Fruit fly (Drosophila melanogaster) whole organism, wandering third instar larva: Measurements from ENCODE around the gene CG8292.

Experiments
- Abd-B ChIP-seq: fragments of >200 bp; optimal IDR thresholded peaks from 2 replicates; lab custom pipeline; 2017; ENCODE audit warnings: missing biosample characterization, missing genetic modification characterization
- CG32264 ChIP-seq: fragments of 200-800 bp; sonication (Bioruptor generic); optimal IDR thresholded peaks from 2 replicates; lab custom pipeline; 2016; ENCODE audit warnings: missing biosample characterization, missing genetic modification characterization
- CG9705 ChIP-seq: fragments of 200-800 bp; sonication (Bioruptor generic); optimal IDR thresholded peaks from 2 replicates; lab custom pipeline; 2018; ENCODE audit warnings: missing biosample characterization, mild to moderate bottlenecking, missing genetic modification characterization
- CrebA ChIP-seq: fragments of 200-800 bp; sonication (Bioruptor generic); optimal IDR thresholded peaks from 2 replicates; lab custom pipeline; 2016; ENCODE audit warnings: missing biosample characterization, mild to moderate bottlenecking, missing genetic modification characterization, borderline replicate concordance
- Dfd ChIP-seq: fragments of >200 bp; optimal IDR thresholded peaks from 2 replicates; lab custom pipeline; 2017; ENCODE audit warnings: missing biosample characterization, missing genetic modification characterization
- Dif ChIP-seq: fragments of 200-275, 200-300 bp; sonication (Bioruptor generic); optimal IDR thresholded peaks from 2 replicates; lab custom pipeline; 2018; ENCODE audit warnings: missing biosample characterization, missing genetic modification characterization; ENCODE audit not compliant: partially characterized antibody
- GATAd ChIP-seq: sonication (Bioruptor generic); optimal IDR thresholded peaks from 2 replicates; lab custom pipeline; 2016; ENCODE audit warnings: missing biosample characterization, missing genetic modification characterization
- HLH106 ChIP-seq: fragments of 200-800 bp; optimal IDR thresholded peaks from 3 replicates; lab custom pipeline; 2019; ENCODE audit warnings: missing biosample characterization, mild to moderate bottlenecking, missing genetic modification characterization, moderate library complexity
- Hnf4 ChIP-seq: fragments of 200-800 bp; sonication (Bioruptor generic); optimal IDR thresholded peaks from 2 replicates; lab custom pipeline; 2016; ENCODE audit warnings: missing biosample characterization, mild to moderate bottlenecking, missing genetic modification characterization
- Hr78 ChIP-seq: fragments of >200 bp; optimal IDR thresholded peaks from 2 replicates; lab custom pipeline; 2017; ENCODE audit warnings: missing biosample characterization, missing genetic modification characterization
- Hr83 ChIP-seq: fragments of 200-300 bp; sonication (Bioruptor generic); optimal IDR thresholded peaks from 2 replicates; lab custom pipeline; 2016; ENCODE audit warnings: missing biosample characterization, mild to moderate bottlenecking, missing genetic modification characterization, moderate library complexity; ENCODE audit not compliant: poor library complexity, severe bottlenecking
- Jra ChIP-seq: sonication (Bioruptor generic); optimal IDR thresholded peaks from 2 replicates; lab custom pipeline; 2016; ENCODE audit warnings: missing biosample characterization, missing genetic modification characterization
- Mio ChIP-seq: sonication (Bioruptor generic); optimal IDR thresholded peaks from 2 replicates; lab custom pipeline; 2016; ENCODE audit warnings: missing biosample characterization, missing genetic modification characterization
- Myc ChIP-seq: fragments of >200 bp; optimal IDR thresholded peaks from 2 replicates; lab custom pipeline; 2017
- N ChIP-seq: fragments of >200 bp; optimal IDR thresholded peaks from 2 replicates; lab custom pipeline; 2018; ENCODE audit warnings: missing biosample characterization, missing external identifiers, missing genetic modification characterization
- OdsH ChIP-seq: fragments of 200-800 bp; sonication (Bioruptor generic); optimal IDR thresholded peaks from 2 replicates; lab custom pipeline; 2016; ENCODE audit warnings: missing biosample characterization, mild to moderate bottlenecking, missing genetic modification characterization
- Rel ChIP-seq, 2 experiments: fragments of 200-800 bp; sonication (Bioruptor generic) in 1 of 2; optimal IDR thresholded peaks; 2 replicates in 1 of 2; 3 replicates in 1 of 2; lab custom pipeline; 2016 to 2019; ENCODE audit warnings: mild to moderate bottlenecking in 2 of 2, missing biosample characterization in 2 of 2, missing genetic modification characterization in 2 of 2, moderate library complexity in 1 of 2
- Sp1 ChIP-seq: fragments of 200-800 bp; sonication (Bioruptor generic); optimal IDR thresholded peaks from 3 replicates; lab custom pipeline; 2019; ENCODE audit warnings: missing biosample characterization, mild to moderate bottlenecking, missing genetic modification characterization, moderate library complexity
- Vsx2 ChIP-seq: fragments of 200-300, 225-300 bp; sonication (Bioruptor generic); optimal IDR thresholded peaks from 2 replicates; lab custom pipeline; 2018; ENCODE audit warnings: missing biosample characterization, missing genetic modification characterization; ENCODE audit not compliant: partially characterized antibody
- br ChIP-seq: fragments of 200-800 bp; sonication (Bioruptor generic); optimal IDR thresholded peaks from 2 replicates; lab custom pipeline; 2016; ENCODE audit warnings: missing biosample characterization, missing genetic modification characterization
- brk ChIP-seq: fragments of 200-800 bp; sonication (Bioruptor generic); optimal IDR thresholded peaks from 2 replicates; lab custom pipeline; 2016; ENCODE audit warnings: missing biosample characterization, mild to moderate bottlenecking, missing genetic modification characterization
- dl ChIP-seq, 2 experiments: fragments of 175-275, 200-275 bp in 1 of 2; fragments of 200-275 bp in 1 of 2; sonication (Bioruptor generic); optimal IDR thresholded peaks; lab custom pipeline; 2018; ENCODE audit warnings: mild to moderate bottlenecking in 2 of 2, missing biosample characterization in 2 of 2, missing genetic modification characterization in 2 of 2, moderate library complexity in 2 of 2; ENCODE audit not compliant: partially characterized antibody in 2 of 2, insufficient read depth in 1 of 2
- dmrt93B ChIP-seq: fragments of 200-800 bp; sonication (Bioruptor generic); optimal IDR thresholded peaks from 2 replicates; lab custom pipeline; 2018; ENCODE audit warnings: missing biosample characterization, mild to moderate bottlenecking, missing genetic modification characterization
- dsf ChIP-seq: sonication (Bioruptor generic); optimal IDR thresholded peaks from 2 replicates; lab custom pipeline; 2016; ENCODE audit warnings: missing biosample characterization, missing genetic modification characterization, borderline replicate concordance
- ey ChIP-seq: fragments of 200-800 bp; sonication (Bioruptor generic); optimal IDR thresholded peaks from 2 replicates; lab custom pipeline; 2016; ENCODE audit warnings: missing biosample characterization, missing genetic modification characterization
- foxo ChIP-seq, 2 experiments: fragments of 200-800 bp; sonication (Bioruptor generic); optimal IDR thresholded peaks; 2 replicates in 1 of 2; 3 replicates in 1 of 2; lab custom pipeline; 2016 to 2017; ENCODE audit warnings: missing biosample characterization in 2 of 2, missing genetic modification characterization in 2 of 2
- fru ChIP-seq: fragments of 200-800 bp; sonication (Bioruptor generic); optimal IDR thresholded peaks from 3 replicates; lab custom pipeline; 2016; ENCODE audit warnings: missing biosample characterization, mild to moderate bottlenecking, missing genetic modification characterization
- h ChIP-seq: fragments of 200-800 bp; sonication (Bioruptor generic); optimal IDR thresholded peaks from 3 replicates; lab custom pipeline; 2016; ENCODE audit warnings: missing biosample characterization, mild to moderate bottlenecking, missing genetic modification characterization
- jim ChIP-seq: fragments of 175-275, 200-325 bp; sonication (Bioruptor generic); optimal IDR thresholded peaks from 2 replicates; lab custom pipeline; 2016; ENCODE audit warnings: missing biosample characterization, mild to moderate bottlenecking, missing genetic modification characterization
- lola ChIP-seq: fragments of >200 bp; optimal IDR thresholded peaks from 2 replicates; lab custom pipeline; 2017; ENCODE audit warnings: missing biosample characterization, missing genetic modification characterization
- pan ChIP-seq: fragments of >200 bp; optimal IDR thresholded peaks from 2 replicates; lab custom pipeline; 2017
- psq ChIP-seq: fragments of 200-800 bp; sonication (Bioruptor generic); optimal IDR thresholded peaks from 3 replicates; lab custom pipeline; 2017; ENCODE audit warnings: missing biosample characterization, mild to moderate bottlenecking, missing genetic modification characterization, moderate library complexity
- rgr ChIP-seq: fragments of 200-800 bp; sonication (Bioruptor generic); optimal IDR thresholded peaks from 3 replicates; lab custom pipeline; 2016; ENCODE audit warnings: missing biosample characterization, mild to moderate bottlenecking, missing genetic modification characterization
- sage ChIP-seq: fragments of 200-800 bp; sonication (Bioruptor generic); optimal IDR thresholded peaks from 2 replicates; lab custom pipeline; 2016; ENCODE audit warnings: missing biosample characterization, mild to moderate bottlenecking, missing genetic modification characterization
- sv ChIP-seq: fragments of 200-800 bp; sonication (Bioruptor generic); optimal IDR thresholded peaks from 3 replicates; lab custom pipeline; 2016; ENCODE audit warnings: missing biosample characterization, missing genetic modification characterization
- tai ChIP-seq: sonication (Bioruptor generic); optimal IDR thresholded peaks from 2 replicates; lab custom pipeline; 2016; ENCODE audit warnings: missing biosample characterization, missing genetic modification characterization
- usp ChIP-seq: fragments of >200 bp; optimal IDR thresholded peaks from 2 replicates; lab custom pipeline; 2017; ENCODE audit warnings: missing biosample characterization, missing genetic modification characterization
- woc ChIP-seq: sonication (Bioruptor generic); optimal IDR thresholded peaks from 2 replicates; lab custom pipeline; 2016; ENCODE audit warnings: missing biosample characterization, mild to moderate bottlenecking, missing genetic modification characterization

The CG8292 gene

dm6 chr2L:8212666-8213270 is 5.0 kb downstream of the CG8292 start, which contains the start of the genes CG8372 and CG8360 (continued):
- TF ChIP-seq Hr78 (GFP tag; lab: Kevin White, UChicago) (no peak), psq (GFP tag; lab: Kevin White, UChicago) (peak; percentile 98), woc (GFP tag; lab: Kevin White, UChicago) (peak; percentile 99), OdsH (GFP tag; lab: Kevin White, UChicago) (peak; percentile 100), Sp1 (GFP tag; lab: Kevin White, UChicago) (peak; percentile 99), Abd-B (GFP tag; lab: Kevin White, UChicago) (no peak), fru (GFP tag; lab: Kevin White, UChicago) (peak; percentile 99), sage (GFP tag; lab: Kevin White, UChicago) (peak; percentile 99), brk (GFP tag; lab: Kevin White, UChicago) (peak; percentile 99), Dif (GFP tag; lab: Kevin White, UChicago) (no peak), dsf (GFP tag; lab: Kevin White, UChicago) (peak; percentile 97), CG9705 (peak; percentile 99)

DNA sequence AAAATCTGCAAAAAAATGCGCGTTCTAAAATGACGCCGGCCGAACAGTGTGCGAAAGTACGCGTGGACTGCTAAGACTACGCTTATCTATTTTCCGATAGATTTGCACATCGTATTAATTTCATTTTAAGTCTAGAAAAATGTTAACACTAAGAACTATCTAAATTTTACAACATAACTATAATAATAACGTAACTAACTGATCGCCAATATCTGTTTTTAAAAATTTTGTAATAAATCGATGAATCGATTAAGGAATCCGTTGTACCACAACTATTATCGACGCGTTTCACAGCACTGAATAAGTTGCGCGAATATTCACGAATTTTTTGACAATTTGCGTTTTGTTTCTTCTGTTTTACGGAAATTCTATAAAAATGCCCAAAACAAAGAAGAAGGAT is 6.7 kb downstream of the CG8292 start, which contains the start of gene Ssb-c31a:
Gene Ssb-c31a (plus strand): TSS at position 278 of the 400 bp plus-strand sequence.
- TF ChIP-seq Dif (GFP tag; lab: Kevin White, UChicago) (no peak), sv (GFP tag; lab: Kevin White, UChicago) (peak; percentile 65), dl (GFP tag; optimal IDR thresholded peaks at IDR 0.05; lab: Kevin White, UChicago; ENCODE audit: insufficient read depth in 1 of 2, partially characterized antibody in 2 of 2) (no peak), Myc (no peak), CG9705 (peak; percentile 38), rgr (GFP tag; lab: Kevin White, UChicago) (peak; percentile 72), Jra (GFP tag; lab: Kevin White, UChicago) (peak; percentile 90), Abd-B (GFP tag; lab: Kevin White, UChicago) (no peak), N (GFP tag; lab: Kevin White, UChicago) (no peak), fru (GFP tag; lab: Kevin White, UChicago) (peak; percentile 78), Sp1 (GFP tag; lab: Kevin White, UChicago) (peak; percentile 60), foxo (GFP tag; optimal IDR thresholded peaks at IDR 0.05; lab: Kevin White, UChicago) (peak; percentile 71 to 75), CrebA (GFP tag; lab: Kevin White, UChicago) (no peak), lola (GFP tag; lab: Kevin White, UChicago) (no peak), GATAd (peak; percentile 61), jim (GFP tag; lab: Kevin White, UChicago) (no peak), Rel (GFP tag; optimal IDR thresholded peaks at IDR 0.05; lab: Kevin White, UChicago) (no peak), Rel (tag; optimal IDR thresholded peaks at IDR 0.05; lab: Kevin White, UChicago) (peak; percentile 49), sage (GFP tag; lab: Kevin White, UChicago) (peak; percentile 48), OdsH (GFP tag; lab: Kevin White, UChicago) (peak; percentile 60), woc (GFP tag; lab: Kevin White, UChicago) (peak; percentile 73), Vsx2 (no peak), Hr78 (GFP tag; lab: Kevin White, UChicago) (no peak), ey (GFP tag; lab: Kevin White, UChicago) (peak; percentile 51), usp (GFP tag; lab: Kevin White, UChicago) (no peak), tai (GFP tag; lab: Kevin White, UChicago) (peak; percentile 88), Hr83 (no peak), pan (lab: Kevin White, UChicago) (no peak), Dfd (GFP tag; lab: Kevin White, UChicago) (no peak), CG32264 (peak; percentile 34), h (GFP tag; lab: Kevin White, UChicago) (peak; percentile 83), br (GFP tag; lab: Kevin White, UChicago) (peak; percentile 80), dmrt93B (peak; percentile 32), brk (GFP tag; lab: Kevin White, UChicago) (peak; percentile 84), Mio (no peak), psq (GFP tag; lab: Kevin White, UChicago) (peak; percentile 58), Hnf4 (GFP tag; lab: Kevin White, UChicago) (peak; percentile 81), HLH106 (tag; lab: Kevin White, UChicago) (peak; percentile 68), dsf (GFP tag; lab: Kevin White, UChicago) (peak; percentile 81)
